Worm (Caenorhabditis elegans) whole organism, L4/young adult: ENCODE measurements around the gene M01F1.8.
A peak's percentile ranks its signal among the peaks of the same experiment; 100 is the strongest.

Source experiments
- W03F9.2 ChIP-seq: fragments of 150-350 bp; optimal IDR thresholded peaks from 2 replicates; lab custom pipeline; 2014; ENCODE audit warnings: missing biosample characterization, missing genetic modification characterization
- dao-5 ChIP-seq: sonication (generic microtip); optimal IDR thresholded peaks from 2 replicates; lab custom pipeline; 2016; ENCODE audit warnings: missing genotype, missing genetic modification characterization, moderate library complexity, missing compliant biosample characterization

DNA sequence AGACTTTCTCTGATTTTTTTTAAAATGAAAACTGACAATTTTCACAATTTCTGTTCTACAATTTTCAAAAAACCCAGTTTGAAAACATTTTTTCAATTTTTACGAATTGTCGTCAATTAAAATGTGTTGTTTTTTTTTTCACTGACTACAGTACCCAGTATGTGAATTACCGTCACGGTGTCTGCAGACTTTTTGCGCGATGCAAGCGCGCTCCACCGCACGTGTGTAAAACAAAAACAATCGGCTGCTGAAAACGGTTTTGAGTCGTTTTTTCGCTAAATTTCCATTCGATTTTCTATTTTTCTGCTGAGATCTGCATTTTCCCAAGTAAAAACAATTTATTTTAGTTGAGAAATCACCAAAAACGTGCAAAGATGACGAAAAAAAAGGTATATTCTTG, 46.1 kb downstream of the M01F1.8 start:
- peak; percentile 96 for TF ChIP-seq W03F9.2
- no peak for TF ChIP-seq dao-5 (tag; lab: Kevin White, UChicago)
